Worm (Caenorhabditis elegans) whole organism, dauer: Measurements from ENCODE around the gene set-13.

Experiments used
- unc-62 ChIP-seq: sonication (generic microtip); optimal IDR thresholded peaks from 2 replicates; lab custom pipeline; 2017; ENCODE audit warnings: missing biosample characterization, missing genetic modification reagents, missing genetic modification characterization

Gene set-13

ce11 chrII:2816676-2817075 lies at the start of gene set-13:
Gene set-13, plus strand, starts transcription at chrII:2816976.
- no peak for TF ChIP-seq unc-62

- TF ChIP-seq unc-62, result no peak
Observed at ce11 chrII:2769021-2769420, 47.8 kb upstream of the set-13 start, which contains the start of gene F08D12.7. Gene F08D12.7, minus strand, starts transcription at chrII:2769121.

ce11 chrII:2770788-2771187 lies 46.0 kb upstream of the set-13 start, which contains the start of gene fbxb-105:
Gene fbxb-105, minus strand, starts transcription at chrII:2770888.
- no peak for TF ChIP-seq unc-62

DNA sequence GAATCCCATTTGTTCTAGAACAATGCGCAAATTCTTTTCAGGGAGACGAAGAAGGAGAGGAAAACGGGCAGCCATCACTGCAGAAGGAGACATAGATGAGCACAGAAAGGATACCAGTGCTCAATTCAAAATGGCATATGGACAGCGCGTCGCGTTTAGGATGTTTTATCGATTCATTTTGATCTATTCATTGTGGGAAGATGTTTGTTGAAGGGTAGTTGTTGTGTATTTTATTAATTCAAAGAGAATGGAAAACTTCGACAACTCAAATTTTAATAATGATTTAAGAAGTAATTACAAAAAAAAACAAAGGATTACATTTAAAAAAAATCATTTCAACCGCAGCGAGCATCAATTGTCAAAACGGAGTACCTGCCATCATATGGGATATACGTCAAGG lies 44.6 kb upstream of the set-13 start, which contains the start of gene sdz-10:
Gene sdz-10, minus strand, starts transcription at position 101 of the 400 bp plus-strand sequence.
- no peak for TF ChIP-seq unc-62

DNA sequence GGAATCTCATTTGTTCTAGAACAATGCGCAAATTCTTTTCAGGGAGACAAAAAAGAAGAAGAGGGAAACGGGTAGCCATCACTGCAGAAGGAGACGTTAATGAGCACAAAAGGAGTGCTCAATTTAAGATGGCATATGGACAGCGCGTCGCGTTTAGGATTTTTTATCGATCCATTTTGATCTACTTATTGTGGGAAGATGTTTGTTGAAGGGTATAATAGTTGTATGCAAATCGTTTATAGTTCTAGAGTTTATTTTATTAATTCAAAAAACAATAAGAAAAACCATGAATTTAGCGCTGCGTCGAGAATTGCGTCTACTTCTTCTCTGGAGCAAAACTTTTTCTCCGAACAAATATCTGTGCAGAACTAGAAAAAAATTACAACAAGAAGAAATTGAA lies 43.2 kb upstream of the set-13 start, which contains the start of gene sdz-9:
Gene sdz-9, minus strand, starts transcription at position 101 of the 400 bp plus-strand sequence.
- TF ChIP-seq unc-62, result no peak

DNA sequence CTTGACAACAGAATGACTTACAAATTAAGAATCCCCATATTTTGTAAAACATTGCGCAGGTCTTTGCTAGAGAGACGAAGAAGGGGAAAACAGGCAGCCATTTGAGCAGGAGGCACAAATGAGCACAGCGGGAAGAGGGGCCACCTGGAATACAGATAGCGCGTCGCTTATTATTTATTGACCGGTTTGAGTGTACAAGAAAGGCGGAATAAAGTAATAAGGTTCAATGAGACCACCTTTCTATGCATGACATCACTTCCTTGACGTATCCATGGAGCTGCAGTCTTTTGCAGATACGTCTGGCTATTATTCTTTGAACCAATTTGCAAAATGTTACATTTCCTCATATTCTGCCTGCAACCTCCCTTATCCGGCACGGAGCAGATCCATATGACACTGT lies 41.9 kb upstream of the set-13 start, which contains the start of gene fbxb-111:
Gene fbxb-111, minus strand, starts transcription at position 101 of the 400 bp plus-strand sequence.
- TF ChIP-seq unc-62, result no peak

DNA sequence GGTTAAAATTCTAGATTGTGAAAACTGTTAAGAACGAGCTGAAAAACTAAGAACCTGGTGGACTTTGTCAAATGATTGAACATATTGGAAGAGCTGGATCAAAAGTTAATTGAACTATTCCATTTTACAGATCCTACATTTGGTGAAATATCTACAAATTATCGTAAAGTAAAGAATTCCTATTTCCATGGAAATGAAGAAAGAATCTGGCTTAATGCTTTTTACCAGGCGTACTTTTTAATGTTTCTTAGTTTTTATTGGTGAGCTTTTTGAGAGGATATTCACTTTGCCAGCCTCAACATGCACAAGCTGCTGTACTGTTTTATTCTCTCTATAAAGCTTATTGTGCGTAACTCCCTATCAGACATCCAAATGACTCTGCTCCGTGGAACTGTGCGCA lies 38.9 kb upstream of the set-13 start, which contains the start of gene F08D12.4:
Gene F08D12.4, plus strand, starts transcription at position 301 of the 400 bp plus-strand sequence.
- TF ChIP-seq unc-62, result no peak

- TF ChIP-seq unc-62, result no peak
Observed at ce11 chrII:2779253-2779652, 37.5 kb upstream of the set-13 start, which contains the start of gene F08D12.3. Gene F08D12.3, plus strand, starts transcription at chrII:2779553.

DNA sequence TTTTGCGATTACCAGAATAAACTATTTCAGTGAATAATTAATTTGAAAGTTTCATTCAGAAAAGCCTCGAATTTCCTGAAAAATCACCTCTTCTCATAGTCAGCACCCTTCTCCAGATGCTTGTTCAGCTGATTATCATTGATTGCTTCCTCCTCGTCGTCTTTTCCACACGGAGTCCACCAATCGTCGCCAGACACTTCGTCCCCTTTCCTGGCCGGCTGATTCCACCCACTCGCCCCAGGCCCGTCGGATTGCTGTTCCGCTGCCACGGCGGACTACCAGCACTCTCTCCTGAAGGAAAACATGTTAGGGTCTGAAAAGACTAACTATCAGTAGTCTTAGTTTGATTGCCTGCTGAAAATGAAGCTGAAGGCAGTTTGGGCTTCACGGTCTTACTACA lies 36.0 kb upstream of the set-13 start:
- no peak for TF ChIP-seq unc-62

DNA sequence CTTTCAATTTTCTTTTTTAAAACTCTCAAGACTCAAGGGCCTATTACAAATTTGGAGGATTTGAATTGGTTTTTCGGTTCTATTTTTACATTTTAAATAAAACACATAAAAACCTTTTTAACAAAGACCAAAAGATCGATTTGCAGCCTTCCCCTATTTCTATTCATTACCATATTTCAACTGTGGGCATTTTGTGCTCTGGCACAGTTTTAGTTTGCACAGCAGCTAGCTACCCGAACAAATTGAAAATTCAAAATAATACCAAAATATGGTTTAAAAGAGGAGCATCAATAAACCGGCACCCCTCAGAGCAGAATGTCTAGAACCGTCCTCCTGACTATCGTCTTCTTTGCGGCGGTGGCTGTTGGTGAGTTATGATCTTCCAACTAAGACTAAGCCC lies 35.4 kb upstream of the set-13 start, which contains the start of gene F08D12.2:
Gene F08D12.2, plus strand, starts transcription at position 301 of the 400 bp plus-strand sequence.
- TF ChIP-seq unc-62, result no peak

ce11 chrII:2783380-2783779 lies 33.4 kb upstream of the set-13 start:
- no peak for TF ChIP-seq unc-62

DNA sequence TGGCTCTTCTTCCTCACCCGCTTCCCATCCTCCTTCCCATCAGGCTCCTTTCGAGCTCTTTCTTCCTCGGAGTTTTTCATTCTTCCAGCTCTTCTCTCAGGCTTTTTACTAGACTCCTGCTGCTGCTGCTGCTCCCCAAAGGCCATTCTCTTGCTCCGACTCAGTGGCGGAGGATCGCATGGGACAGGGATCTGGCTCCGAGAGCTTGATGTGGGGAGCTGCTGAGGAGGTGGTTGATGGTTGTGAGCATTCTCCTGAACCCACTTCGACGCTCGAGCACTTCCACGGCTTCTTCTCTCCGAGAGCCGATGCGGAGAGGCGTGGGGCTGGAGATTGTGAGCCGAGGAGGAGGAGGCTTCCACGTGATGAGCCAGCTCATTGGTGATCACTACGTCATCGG lies 31.0 kb upstream of the set-13 start:
- TF ChIP-seq unc-62, result no peak

DNA sequence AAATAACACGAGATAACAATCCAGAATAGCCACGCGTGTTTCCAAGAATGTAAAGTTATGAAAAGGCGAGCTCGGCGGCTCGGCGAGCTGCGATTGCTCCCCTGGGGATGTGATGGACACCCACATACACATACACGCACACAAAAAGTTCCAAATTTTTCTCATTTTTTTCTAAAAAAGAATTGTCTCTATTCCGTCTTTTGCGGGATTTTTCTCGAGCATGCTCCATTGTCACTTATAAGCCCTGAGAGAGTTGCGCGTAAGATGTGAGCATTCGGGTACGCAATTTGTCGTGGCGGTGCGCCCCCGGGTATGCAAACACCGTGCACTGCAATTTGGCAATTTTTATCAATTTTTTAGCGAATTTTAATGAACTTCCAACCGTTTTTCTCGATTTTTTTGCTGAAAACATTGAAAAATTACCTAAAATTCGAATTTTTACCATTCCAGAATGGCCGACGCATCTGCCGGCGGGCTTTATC lies 29.7 kb upstream of the set-13 start, which contains the start of the genes F08D12.12 and srpa-72:
Gene F08D12.12, minus strand, starts transcription at position 51 of the 482 bp plus-strand sequence.
Gene srpa-72, plus strand, starts transcription at position 451 of the 482 bp plus-strand sequence.
- TF ChIP-seq unc-62, result no peak

DNA sequence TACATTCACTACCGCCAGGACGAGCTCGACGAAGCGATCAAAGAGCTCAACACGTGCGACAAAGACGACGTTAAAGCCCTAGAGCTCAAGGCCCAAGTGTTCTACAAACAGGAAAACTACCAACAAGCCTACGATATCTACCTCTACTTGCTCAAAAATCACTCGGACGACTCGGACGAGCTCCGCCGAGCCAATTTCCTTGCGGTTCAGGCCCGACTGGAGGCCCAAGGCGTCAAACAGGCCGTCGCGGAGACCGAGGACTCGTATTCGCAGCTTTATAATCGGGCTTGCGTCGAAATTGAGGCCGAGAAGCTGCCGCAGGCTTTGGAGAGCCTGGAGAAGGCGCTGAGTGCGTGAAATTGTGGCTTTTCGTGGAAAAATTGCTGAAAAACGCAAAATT lies 28.9 kb upstream of the set-13 start:
- no peak for TF ChIP-seq unc-62

DNA sequence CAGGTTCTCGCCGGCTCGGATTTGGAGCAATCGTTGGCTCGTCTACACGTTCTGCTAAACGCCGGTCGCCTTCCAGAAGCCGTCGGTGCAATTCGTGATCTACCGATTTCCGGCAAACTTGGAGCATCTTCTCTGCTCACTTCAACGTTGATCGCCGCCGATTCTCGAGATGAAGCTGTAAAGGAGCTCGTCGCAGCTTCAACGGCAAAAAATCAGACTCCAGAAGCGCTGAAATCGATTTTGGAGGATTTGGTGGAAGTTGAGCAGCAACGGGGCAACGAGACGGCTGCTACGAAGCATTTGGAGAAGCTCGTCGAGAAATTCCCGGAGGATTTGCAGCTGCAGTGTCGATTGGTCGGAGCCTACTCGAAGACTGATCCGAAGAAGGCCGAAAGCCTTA lies 25.1 kb upstream of the set-13 start:
- no peak for TF ChIP-seq unc-62

- TF ChIP-seq unc-62, result no peak
Observed at ce11 chrII:2795413-2795812, 21.4 kb upstream of the set-13 start.

ce11 chrII:2796431-2796830 lies 20.3 kb upstream of the set-13 start:
- TF ChIP-seq unc-62, result no peak

ce11 chrII:2797951-2798350 lies 18.8 kb upstream of the set-13 start:
- no peak for TF ChIP-seq unc-62
